Worm (Caenorhabditis elegans): Measurements from ENCODE around the gene far-1.

The far-1 gene

ce11 chrIII:9084329-9084728 lies 3.4 kb upstream of the far-1 start (continued):
- TF ChIP-seq pha-4 (tag; optimal IDR thresholded peaks at IDR 0.05) (no peak), ceh-24 (tag; optimal IDR thresholded peaks at IDR 0.05) (no peak), nhr-232 (tag; optimal IDR thresholded peaks at IDR 0.05) (no peak), hlh-30 (tag; optimal IDR thresholded peaks at IDR 0.05; ENCODE audit: insufficient read depth) (no peak), ceh-22 (tag; optimal IDR thresholded peaks at IDR 0.05) (no peak), sdc-2 (tag; optimal IDR thresholded peaks at IDR 0.05) (no peak), tbx-7 (tag; optimal IDR thresholded peaks at IDR 0.05) (no peak), dmd-4 (tag; optimal IDR thresholded peaks at IDR 0.05; ENCODE audit: borderline replicate concordance) (no peak), syd-9 (tag; optimal IDR thresholded peaks at IDR 0.05) (peak; percentile 1), elt-2 (tag; optimal IDR thresholded peaks at IDR 0.05) (peak; percentile 9), ceh-30 (tag; optimal IDR thresholded peaks at IDR 0.05) (no peak), ceh-34 (tag; optimal IDR thresholded peaks at IDR 0.05) (peak; percentile 11), K09A11.1 (tag; optimal IDR thresholded peaks at IDR 0.05; ENCODE audit: insufficient read depth) (no peak), ceh-18 (tag; optimal IDR thresholded peaks at IDR 0.05) (no peak), fkh-6 (tag; optimal IDR thresholded peaks at IDR 0.05) (no peak), hlh-8 (tag; optimal IDR thresholded peaks at IDR 0.05) (no peak), lim-6 (tag; optimal IDR thresholded peaks at IDR 0.05) (no peak), elt-4 (tag; optimal IDR thresholded peaks at IDR 0.05) (no peak), fax-1 (tag; optimal IDR thresholded peaks at IDR 0.05) (no peak), ceh-2 (tag; optimal IDR thresholded peaks at IDR 0.05) (no peak), mec-3 (tag; optimal IDR thresholded peaks at IDR 0.05; ENCODE audit: borderline replicate concordance) (no peak), ztf-16 (tag; optimal IDR thresholded peaks at IDR 0.05) (no peak), nfya-1 (tag; optimal IDR thresholded peaks at IDR 0.05) (peak; percentile 16), ceh-31 (tag; optimal IDR thresholded peaks at IDR 0.05) (peak; percentile 14), npax-4 (tag; optimal IDR thresholded peaks at IDR 0.05) (no peak), K02D7.2 (tag; optimal IDR thresholded peaks at IDR 0.05) (no peak), unc-3 (GFP tag; conservative IDR thresholded peaks at IDR 0.05) (no peak), unc-3 (tag; optimal IDR thresholded peaks at IDR 0.05) (peak; percentile 28), rnt-1 (tag; optimal IDR thresholded peaks at IDR 0.05) (peak; percentile 1), dve-1 (tag; optimal IDR thresholded peaks at IDR 0.05) (no peak), ttx-3 (tag; optimal IDR thresholded peaks at IDR 0.05) (no peak), F13H6.1 (tag; optimal IDR thresholded peaks at IDR 0.05) (no peak), sox-4 (tag; optimal IDR thresholded peaks at IDR 0.05) (no peak), gmeb-2 (tag; optimal IDR thresholded peaks at IDR 0.05) (no peak), ceh-45 (GFP tag; IDR thresholded peaks at IDR 0.05) (no peak), ahr-1 (tag; optimal IDR thresholded peaks at IDR 0.05) (no peak), C08G9.2 (tag; optimal IDR thresholded peaks at IDR 0.05) (no peak), eyg-1 (tag; optimal IDR thresholded peaks at IDR 0.05) (no peak), pax-1 (tag; optimal IDR thresholded peaks at IDR 0.05) (no peak), ceh-9 (tag; optimal IDR thresholded peaks at IDR 0.05) (no peak)

DNA sequence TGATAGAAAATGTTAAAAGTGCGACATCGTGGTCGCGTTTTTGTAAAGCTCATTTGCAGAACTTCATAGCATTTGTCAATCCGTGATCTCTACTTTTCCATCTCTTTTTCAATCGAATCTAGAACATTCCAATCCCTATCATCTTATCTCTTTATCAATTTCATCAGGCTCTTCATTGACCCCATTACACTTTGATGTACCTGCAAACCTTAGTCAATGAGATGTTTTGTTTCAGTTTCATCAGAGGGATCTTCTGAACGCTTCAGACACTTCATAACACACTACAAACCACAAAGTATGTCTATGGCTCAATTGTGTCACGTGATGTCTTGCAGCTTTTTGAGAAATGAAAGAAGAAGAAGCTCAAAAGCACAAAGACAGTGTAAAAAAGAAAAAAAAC lies 2.1 kb upstream of the far-1 start:
- no peak for TF ChIP-seq fkh-10 (GFP tag; optimal IDR thresholded peaks at IDR 0.05)
- TF ChIP-seq rnt-1 (tag; optimal IDR thresholded peaks at IDR 0.05) = peak; percentile 75
- TF ChIP-seq hlh-30 (tag; optimal IDR thresholded peaks at IDR 0.05; ENCODE audit: insufficient read depth) = peak; percentile 34
- TF ChIP-seq ceh-18 (tag; optimal IDR thresholded peaks at IDR 0.05) = peak; percentile 44
- no peak for TF ChIP-seq pqm-1 (tag; optimal IDR thresholded peaks at IDR 0.05)
- TF ChIP-seq ceh-6 (GFP tag; optimal IDR thresholded peaks at IDR 0.05) = no peak
- no peak for TF ChIP-seq C08G9.2 (tag; optimal IDR thresholded peaks at IDR 0.05)
- no peak for TF ChIP-seq ceh-45 (GFP tag; IDR thresholded peaks at IDR 0.05)
- TF ChIP-seq unc-55 (GFP tag; optimal IDR thresholded peaks at IDR 0.05) = peak; percentile 2
